Worm (Caenorhabditis elegans): Measurements from ENCODE around the gene pqm-1.

Gene pqm-1

ce11 chrII:11157660-11158059 lies 5.3 kb upstream of the pqm-1 start (continued):
- TF ChIP-seq ccch-3 (GFP tag; optimal IDR thresholded peaks at IDR 0.05): no peak
- TF ChIP-seq ceh-27 (GFP tag; optimal IDR thresholded peaks at IDR 0.05): peak; percentile 19
- TF ChIP-seq aptf-2 (GFP tag; conservative IDR thresholded peaks at IDR 0.05): no peak
- TF ChIP-seq F33H1.4 (GFP tag; IDR thresholded peaks at IDR 0.05): peak; percentile 60
- TF ChIP-seq sptf-2 (GFP tag; optimal IDR thresholded peaks at IDR 0.05): no peak
- no peak for TF ChIP-seq bed-2 (GFP tag; IDR thresholded peaks at IDR 0.05)
- peak in 1 of 2 experiments; percentile 54 for TF ChIP-seq rec-8 (tag; optimal IDR thresholded peaks at IDR 0.05)
- no peak for TF ChIP-seq F39B2.1 (GFP tag; IDR thresholded peaks at IDR 0.05)
- TF ChIP-seq ceh-58 (GFP tag; IDR thresholded peaks at IDR 0.05): no peak
- TF ChIP-seq F55B11.4 (tag; optimal IDR thresholded peaks at IDR 0.05; ENCODE audit: borderline replicate concordance, insufficient read depth): no peak
- no peak for TF ChIP-seq efl-1 (GFP tag; optimal IDR thresholded peaks at IDR 0.05)
- peak; percentile 89; the same call in 1 of the 2 replicates for TF ChIP-seq ztf-25 (GFP tag; IDR thresholded peaks at IDR 0.05)

ce11 chrII:11156160-11156559 lies 3.8 kb upstream of the pqm-1 start:
- TF ChIP-seq nhr-120 (GFP tag; IDR thresholded peaks at IDR 0.05) (no peak), madf-6 (GFP tag; IDR thresholded peaks at IDR 0.05) (no peak), nhr-80 (tag; optimal IDR thresholded peaks at IDR 0.05) (no peak), repo-1 (tag; optimal IDR thresholded peaks at IDR 0.05) (no peak), ztf-6 (GFP tag; IDR thresholded peaks at IDR 0.05) (no peak), hsf-1 (GFP tag; IDR thresholded peaks at IDR 0.05) (no peak), bed-1 (GFP tag; IDR thresholded peaks at IDR 0.05) (no peak), B0019.2 (GFP tag; conservative IDR thresholded peaks at IDR 0.05) (no peak), atf-7 (tag; optimal IDR thresholded peaks at IDR 0.05) (no peak), C17E4.6 (GFP tag; IDR thresholded peaks at IDR 0.05) (no peak), pha-4 (tag; optimal IDR thresholded peaks at IDR 0.05) (no peak)

- TF ChIP-seq ceh-58 (GFP tag; IDR thresholded peaks at IDR 0.05) (no peak), attf-5 (GFP tag; optimal IDR thresholded peaks at IDR 0.05) (no peak), nfya-1 (tag; optimal IDR thresholded peaks at IDR 0.05; ENCODE audit: borderline replicate concordance, insufficient read depth) (no peak), mcd-1 (GFP tag; IDR thresholded peaks at IDR 0.05) (no peak), K12H6.12 (tag; optimal IDR thresholded peaks at IDR 0.05) (no peak), sdz-38 (tag; optimal IDR thresholded peaks at IDR 0.05) (no peak), ztf-3 (GFP tag; optimal IDR thresholded peaks at IDR 0.05) (no peak), attf-3 (GFP tag; conservative IDR thresholded peaks at IDR 0.05) (no peak), dpl-1 (GFP tag; optimal IDR thresholded peaks at IDR 0.05) (no peak), lsy-27 (tag; optimal IDR thresholded peaks at IDR 0.05; ENCODE audit: borderline replicate concordance, insufficient read depth) (no peak), T26A5.8 (tag; optimal IDR thresholded peaks at IDR 0.05) (no peak)
Measured at ce11 chrII:11155400-11155799, 3.0 kb upstream of the pqm-1 start.

ce11 chrII:11154957-11155356 lies 2.6 kb upstream of the pqm-1 start:
- TF ChIP-seq F39B2.1 (GFP tag; IDR thresholded peaks at IDR 0.05) (no peak), akir-1 (GFP tag; optimal IDR thresholded peaks at IDR 0.05) (no peak), ztf-22 (GFP tag; optimal IDR thresholded peaks at IDR 0.05) (no peak), attf-5 (GFP tag; optimal IDR thresholded peaks at IDR 0.05) (no peak), ama-1 (optimal IDR thresholded peaks at IDR 0.05) (no peak), ama-1 (GFP tag; optimal IDR thresholded peaks at IDR 0.05) (no peak), somi-1 (GFP tag; optimal IDR thresholded peaks at IDR 0.05) (no peak), snpc-1.1 (tag; optimal IDR thresholded peaks at IDR 0.05; ENCODE audit: insufficient read depth) (no peak), madf-8 (GFP tag; conservative IDR thresholded peaks at IDR 0.05) (no peak), lag-1 (GFP tag; IDR thresholded peaks at IDR 0.05) (no peak), egrh-3 (GFP tag; IDR thresholded peaks at IDR 0.05) (no peak)
